Worm (Caenorhabditis elegans) whole organism, L3 larva: ENCODE data around the gene cutl-11.

ENCODE experiments used
- ceh-82 ChIP-seq: fragments of 150-350 bp; optimal IDR thresholded peaks from 2 replicates; lab custom pipeline; 2014; ENCODE audit warnings: missing biosample characterization, missing genetic modification characterization
- egl-5 ChIP-seq: fragments of 150-350 bp; optimal IDR thresholded peaks from 2 replicates; lab custom pipeline; 2017; ENCODE audit warnings: missing biosample characterization, missing genetic modification reagents, missing genetic modification characterization, inconsistent platforms
- nhr-28 ChIP-seq: fragments of 150-350 bp; optimal IDR thresholded peaks from 2 replicates; lab custom pipeline; 2014; ENCODE audit warnings: missing biosample characterization, missing genetic modification characterization
- pha-4 ChIP-seq: fragments of 150-350 bp; optimal IDR thresholded peaks from 2 replicates; lab custom pipeline; 2014; ENCODE audit warnings: missing biosample characterization, missing genetic modification reagents, missing genetic modification characterization
- unc-39 ChIP-seq: sonication (generic microtip); optimal IDR thresholded peaks from 4 replicates; lab custom pipeline; 2017; ENCODE audit warnings: missing biosample characterization, missing genetic modification characterization
- zag-1 ChIP-seq: fragments of 150-350 bp; optimal IDR thresholded peaks from 2 replicates; lab custom pipeline; 2014; ENCODE audit warnings: missing biosample characterization, missing genetic modification characterization
- ztf-11 ChIP-seq: fragments of 150-350 bp; optimal IDR thresholded peaks from 2 replicates; lab custom pipeline; 2014; ENCODE audit warnings: missing biosample characterization, missing genetic modification characterization

DNA sequence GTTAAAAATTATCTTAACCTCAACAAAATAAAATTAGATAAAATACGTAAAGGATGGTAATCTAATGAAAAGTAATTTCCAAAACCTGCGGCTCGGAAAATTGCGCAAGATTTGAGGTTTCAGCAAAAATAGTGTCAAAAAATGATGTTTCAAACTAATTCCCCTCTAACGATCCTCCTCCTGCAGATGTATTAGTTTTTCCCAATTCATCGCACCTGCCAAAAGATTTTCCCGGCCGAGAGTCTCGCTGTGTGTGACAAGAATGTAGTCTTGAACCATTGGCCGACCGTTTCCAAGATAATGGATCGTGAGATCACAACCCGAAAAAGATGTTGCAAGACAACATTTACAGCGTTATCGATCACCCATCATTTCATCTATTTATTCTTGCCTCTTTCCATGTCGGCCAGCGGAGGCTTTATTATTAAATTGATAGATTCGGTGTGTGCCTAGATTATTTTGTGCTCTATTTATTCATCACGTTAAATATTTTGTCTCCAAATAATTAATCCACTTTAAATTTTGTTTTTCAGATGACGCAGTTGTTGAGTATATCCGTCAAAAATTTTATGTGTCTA lies 39.5 kb upstream of the cutl-11 start, which contains the start of the genes C44C10.10 and C44C10.5:
- TF ChIP-seq ztf-11 (tag; lab: Kevin White, UChicago) (no peak), egl-5 (no peak), ceh-82 (no peak), pha-4 (tag; lab: Kevin White, UChicago) (no peak), zag-1 (no peak), nhr-28 (tag; lab: Kevin White, UChicago) (no peak), unc-39 (no peak)
